Worm (Caenorhabditis elegans): ENCODE results near the gene C08H9.18.

The C08H9.18 gene

DNA sequence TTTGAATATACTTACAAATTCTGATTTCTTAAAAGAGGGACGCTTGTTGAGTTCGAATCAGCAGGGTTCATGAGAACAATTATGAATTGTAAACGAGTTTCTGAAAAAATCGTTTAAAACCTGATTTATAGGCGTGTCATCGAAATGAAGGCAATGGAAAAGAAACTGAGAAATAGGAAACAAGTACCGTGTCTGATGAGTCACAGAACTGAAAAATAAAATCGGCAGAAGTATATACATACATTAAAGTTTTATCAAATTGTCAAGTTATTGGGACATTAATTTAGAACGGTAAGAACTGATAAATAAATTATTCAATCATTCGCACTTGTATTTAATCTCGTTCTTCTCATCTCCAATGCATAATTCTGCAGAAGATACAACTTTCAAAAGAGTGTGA lies 16.8 kb downstream of the C08H9.18 start, which contains the start of gene chil-9:
chil-9 (minus strand) TSS at position 101 of the 400 bp plus-strand sequence.
- TF ChIP-seq ham-2 (GFP tag; optimal IDR thresholded peaks at IDR 0.05) (no peak), ztf-11 (tag; optimal IDR thresholded peaks at IDR 0.05) (no peak), sem-2 (GFP tag; optimal IDR thresholded peaks at IDR 0.05) (no peak), nhr-76 (tag; optimal IDR thresholded peaks at IDR 0.05) (no peak), flh-1 (GFP tag; optimal IDR thresholded peaks at IDR 0.05) (no peak), blmp-1 (tag; optimal IDR thresholded peaks at IDR 0.05) (no peak), unc-39 (tag; optimal IDR thresholded peaks at IDR 0.05) (no peak), lsy-2 (tag; optimal IDR thresholded peaks at IDR 0.05) (no peak), lin-13 (tag; optimal IDR thresholded peaks at IDR 0.05) (no peak), sptf-1 (tag; optimal IDR thresholded peaks at IDR 0.05) (no peak), drap-1 (GFP tag; optimal IDR thresholded peaks at IDR 0.05) (no peak), elt-1 (tag; optimal IDR thresholded peaks at IDR 0.05; ENCODE audit: borderline replicate concordance, insufficient read depth) (no peak), unc-120 (tag; optimal IDR thresholded peaks at IDR 0.05; ENCODE audit: poor library complexity, severe bottlenecking) (no peak), M03D4.4 (tag; optimal IDR thresholded peaks at IDR 0.05) (no peak), pha-4 (tag; optimal IDR thresholded peaks at IDR 0.05) (no peak)

DNA sequence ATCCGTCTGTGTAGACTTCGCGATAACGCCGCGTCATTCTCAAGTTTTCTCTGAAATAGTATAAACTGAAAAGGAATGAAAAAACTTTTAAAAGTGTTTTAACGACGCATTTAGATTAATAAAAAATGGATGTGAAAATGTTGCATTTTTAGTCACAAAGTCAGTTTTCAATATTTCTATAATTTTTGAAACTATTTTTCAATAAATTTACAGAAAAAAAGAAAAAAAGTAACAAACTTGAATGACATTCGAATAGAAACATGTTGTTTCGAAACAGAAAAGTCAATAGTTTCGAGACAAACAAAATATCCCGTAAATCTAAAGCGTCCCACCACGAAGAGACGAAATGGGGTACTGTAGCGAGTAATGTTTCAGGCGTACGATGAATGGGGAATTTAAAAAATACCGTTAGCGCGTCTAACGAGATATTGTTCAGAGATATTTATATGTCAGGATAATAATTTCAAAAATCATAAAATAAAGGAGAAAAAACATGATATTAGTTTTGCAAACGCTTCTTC lies 20.0 kb downstream of the C08H9.18 start, which contains the start of gene rnh-1.2:
rnh-1.2 (minus strand) TSS at position 51 of the 521 bp plus-strand sequence.
- no peak for TF ChIP-seq cnd-1 (tag; optimal IDR thresholded peaks at IDR 0.05)
- no peak for TF ChIP-seq ceh-39 (tag; optimal IDR thresholded peaks at IDR 0.05)
- TF ChIP-seq sem-2 (GFP tag; optimal IDR thresholded peaks at IDR 0.05): no peak
- TF ChIP-seq unc-39 (tag; optimal IDR thresholded peaks at IDR 0.05): no peak
- TF ChIP-seq unc-120 (tag; optimal IDR thresholded peaks at IDR 0.05; ENCODE audit: poor library complexity, severe bottlenecking): no peak
- TF ChIP-seq zip-8 (tag; optimal IDR thresholded peaks at IDR 0.05): no peak
- TF ChIP-seq unc-62 (GFP tag; optimal IDR thresholded peaks at IDR 0.05): no peak
- TF ChIP-seq nhr-28 (tag; optimal IDR thresholded peaks at IDR 0.05): no peak
- TF ChIP-seq ceh-43 (GFP tag; optimal IDR thresholded peaks at IDR 0.05): no peak
- TF ChIP-seq ham-2 (GFP tag; optimal IDR thresholded peaks at IDR 0.05): no peak
- no peak for TF ChIP-seq mls-2 (tag; optimal IDR thresholded peaks at IDR 0.05)
- no peak for TF ChIP-seq sptf-1 (tag; optimal IDR thresholded peaks at IDR 0.05)
- no peak for TF ChIP-seq tbx-8 (GFP tag; optimal IDR thresholded peaks at IDR 0.05)
- TF ChIP-seq M03D4.4 (tag; optimal IDR thresholded peaks at IDR 0.05): no peak
- TF ChIP-seq mep-1 (tag; optimal IDR thresholded peaks at IDR 0.05): no peak
- TF ChIP-seq snpc-4 (tag; optimal IDR thresholded peaks at IDR 0.05): no peak
- TF ChIP-seq lin-32 (GFP tag; optimal IDR thresholded peaks at IDR 0.05): no peak

DNA sequence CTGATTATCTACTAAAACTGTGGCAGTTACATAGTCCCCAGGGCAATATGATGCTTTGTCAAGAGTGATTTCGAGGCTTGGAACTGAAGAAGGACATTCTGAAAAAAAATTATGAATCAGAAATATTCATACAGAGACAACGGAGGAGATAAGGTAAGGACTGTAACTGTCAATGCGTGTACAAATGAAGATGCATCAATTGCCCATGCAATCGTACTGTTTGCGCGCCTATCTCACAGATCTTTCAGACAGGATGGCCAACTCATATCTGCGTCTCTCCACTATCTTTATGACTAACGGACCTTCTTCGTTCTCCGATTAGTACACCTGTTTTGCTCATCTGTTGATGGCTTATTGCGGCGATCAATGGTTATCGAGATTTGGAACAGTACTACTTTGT lies 21.7 kb downstream of the C08H9.18 start, which contains the start of gene ZK938.11:
ZK938.11 (minus strand) TSS at position 101 of the 400 bp plus-strand sequence.
- TF ChIP-seq sem-2 (GFP tag; optimal IDR thresholded peaks at IDR 0.05) (no peak), zip-8 (tag; optimal IDR thresholded peaks at IDR 0.05) (no peak), elt-1 (tag; optimal IDR thresholded peaks at IDR 0.05; ENCODE audit: borderline replicate concordance, insufficient read depth) (peak; percentile 87)

DNA sequence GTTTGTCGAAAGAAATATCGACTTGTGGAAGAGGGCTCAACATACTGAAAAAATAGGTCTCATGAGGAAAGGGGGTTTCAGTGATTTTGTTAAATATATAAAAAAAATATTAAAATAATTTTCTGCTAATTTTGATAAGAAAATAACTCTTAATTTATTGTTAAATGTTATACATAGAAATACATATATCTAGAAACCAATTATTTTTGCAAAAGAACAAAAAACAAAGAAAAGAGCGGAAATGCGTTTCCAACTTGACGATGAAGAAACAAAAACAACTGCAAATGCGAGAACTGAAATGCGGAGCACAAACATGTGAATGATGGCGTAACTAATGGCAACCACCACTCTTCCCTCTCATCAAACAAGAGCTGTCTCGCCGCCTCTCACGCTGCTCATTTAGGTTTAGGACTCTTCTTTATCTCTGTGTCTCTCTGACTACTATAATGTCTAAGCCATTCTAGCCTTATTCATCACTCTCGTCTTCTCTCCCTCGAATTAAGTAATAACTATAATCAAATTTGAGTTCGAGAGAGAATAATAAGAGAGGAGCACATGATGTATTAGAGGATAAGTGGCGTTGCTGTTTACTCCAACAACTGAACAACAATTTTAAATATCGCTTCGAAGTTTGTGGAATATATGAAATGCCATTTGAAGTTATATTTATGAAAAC lies 23.6 kb downstream of the C08H9.18 start, which contains the start of gene arrd-4:
arrd-4 (minus strand) TSS at position 51 of the 676 bp plus-strand sequence.
- no peak for TF ChIP-seq lin-32 (GFP tag; optimal IDR thresholded peaks at IDR 0.05)
- TF ChIP-seq ces-1 (GFP tag; optimal IDR thresholded peaks at IDR 0.05): peak; percentile 99

DNA sequence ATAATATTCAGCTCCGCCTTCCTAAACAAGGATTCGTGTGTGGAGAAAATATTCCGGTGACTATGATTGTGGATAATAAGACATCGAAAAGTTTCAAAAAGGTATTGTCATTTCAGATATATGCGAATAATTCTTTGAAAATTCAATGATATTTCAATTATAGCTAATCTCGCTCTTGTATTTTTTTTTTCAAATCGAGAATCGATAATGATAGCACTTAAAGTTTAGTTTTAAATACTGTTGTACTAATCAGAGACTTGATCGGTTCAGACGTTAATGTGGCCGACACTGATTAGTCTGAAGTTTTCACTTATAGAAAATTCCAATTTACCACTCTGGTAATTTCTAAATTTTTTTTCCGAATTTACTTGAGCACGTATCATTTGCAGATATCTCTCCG lies 26.1 kb downstream of the C08H9.18 start:
- TF ChIP-seq sem-2 (GFP tag; optimal IDR thresholded peaks at IDR 0.05) (no peak), nhr-28 (tag; optimal IDR thresholded peaks at IDR 0.05) (no peak), hlh-1 (tag; optimal IDR thresholded peaks at IDR 0.05) (no peak), zip-8 (tag; optimal IDR thresholded peaks at IDR 0.05) (no peak), elt-3 (tag; optimal IDR thresholded peaks at IDR 0.05) (no peak), ham-2 (GFP tag; optimal IDR thresholded peaks at IDR 0.05) (no peak), drap-1 (GFP tag; optimal IDR thresholded peaks at IDR 0.05) (no peak), nhr-2 (tag; optimal IDR thresholded peaks at IDR 0.05) (no peak), M03D4.4 (tag; optimal IDR thresholded peaks at IDR 0.05) (no peak), unc-39 (tag; optimal IDR thresholded peaks at IDR 0.05) (no peak), unc-120 (tag; optimal IDR thresholded peaks at IDR 0.05; ENCODE audit: poor library complexity, severe bottlenecking) (no peak), ceh-43 (GFP tag; optimal IDR thresholded peaks at IDR 0.05) (no peak), unc-62 (GFP tag; optimal IDR thresholded peaks at IDR 0.05) (no peak), nhr-76 (tag; optimal IDR thresholded peaks at IDR 0.05) (no peak), pha-4 (tag; optimal IDR thresholded peaks at IDR 0.05) (no peak), ceh-83 (GFP tag; optimal IDR thresholded peaks at IDR 0.05) (no peak), elt-1 (tag; optimal IDR thresholded peaks at IDR 0.05; ENCODE audit: borderline replicate concordance, insufficient read depth) (no peak)
